Worm (Caenorhabditis elegans) whole organism, L4 larva: ENCODE measurements around the gene Y17G7B.12.

Experiments used
- D1046.2 ChIP-seq: fragments of 200-800 bp; sonication (Bioruptor generic); IDR thresholded peaks from 2 replicates; pipeline ENCODE4 v1.3.6; 2022; ENCODE audit warnings: missing genetic modification characterization, missing compliant biosample characterization
- F49E8.2 ChIP-seq: sonication (generic microtip); optimal IDR thresholded peaks from 2 replicates; lab custom pipeline; 2016; ENCODE audit warnings: missing compliant biosample characterization, mild to moderate bottlenecking, missing genetic modification characterization, borderline replicate concordance
- T20F7.1 ChIP-seq: fragments of 200-800 bp; sonication (Bioruptor generic); optimal IDR thresholded peaks from 2 replicates; lab custom pipeline; 2018; ENCODE audit warnings: mild to moderate bottlenecking, missing genetic modification characterization, missing compliant biosample characterization
- T26A8.4 ChIP-seq: fragments of 200-800 bp; sonication (Bioruptor generic); IDR thresholded peaks from 2 replicates; pipeline ENCODE4 v1.3.6; 2022; ENCODE audit warnings: missing genetic modification characterization, missing compliant biosample characterization
- Y48G9A.11 ChIP-seq: fragments of 200-800 bp; sonication (Bioruptor generic); IDR thresholded peaks from 2 replicates; pipeline ENCODE4 v1.3.6; 2022; ENCODE audit warnings: missing genetic modification reagents, missing genetic modification characterization, missing compliant biosample characterization
- ZK337.2 ChIP-seq: fragments of 200-800 bp; sonication (Bioruptor generic); IDR thresholded peaks from 2 replicates; pipeline ENCODE4 v1.3.6; 2022; ENCODE audit warnings: missing genetic modification reagents, missing genetic modification characterization, missing compliant biosample characterization
- aha-1 ChIP-seq: fragments of 150-350 bp; peaks from one replicate; lab custom pipeline; 2014; ENCODE audit warnings: missing biosample characterization, missing genetic modification characterization
- ama-1 ChIP-seq: fragments of 150-350 bp; optimal IDR thresholded peaks from 2 replicates; lab custom pipeline; 2014; ENCODE audit warnings: inconsistent platforms, mixed read lengths
- ceh-20 ChIP-seq: fragments of 200-800 bp; sonication (Bioruptor generic); IDR thresholded peaks from 2 replicates; pipeline ENCODE4 v1.3.6; 2022; ENCODE audit warnings: missing genetic modification reagents, missing genetic modification characterization, missing compliant biosample characterization
- ceh-32 ChIP-seq: sonication (generic microtip); optimal IDR thresholded peaks from 2 replicates; lab custom pipeline; 2016; ENCODE audit warnings: mild to moderate bottlenecking, missing genetic modification characterization, missing compliant biosample characterization; ENCODE audit not compliant: poor library complexity
- ceh-62 ChIP-seq: sonication (generic microtip); optimal IDR thresholded peaks from 2 replicates; lab custom pipeline; 2017; ENCODE audit warnings: missing biosample characterization, missing genetic modification characterization
- ces-1 ChIP-seq: fragments of 150-350 bp; sonication (generic microtip); optimal IDR thresholded peaks from 4 replicates; lab custom pipeline; 2014; ENCODE audit warnings: missing biosample characterization, missing genetic modification reagents, missing genetic modification characterization
- cey-2 ChIP-seq: sonication (generic microtip); optimal IDR thresholded peaks from 3 replicates; lab custom pipeline; 2017; ENCODE audit warnings: missing genetic modification characterization, mild to moderate bottlenecking, missing compliant biosample characterization, antibody characterized with exemption, borderline replicate concordance; ENCODE audit not compliant: insufficient read depth
- daf-12 ChIP-seq: fragments of 150-350 bp; optimal IDR thresholded peaks from 2 replicates; lab custom pipeline; 2014; ENCODE audit warnings: missing biosample characterization, missing genetic modification reagents, missing genetic modification characterization
- daf-19 ChIP-seq: fragments of 200-800 bp; sonication (Bioruptor generic); conservative IDR thresholded peaks from 2 replicates; pipeline ENCODE4 v1.3.6; 2022; ENCODE audit warnings: missing genetic modification characterization, missing compliant biosample characterization
- dmd-6 ChIP-seq: fragments of 200-800 bp; sonication (Bioruptor generic); IDR thresholded peaks from 2 replicates; pipeline ENCODE4 v1.3.6; 2022; ENCODE audit warnings: missing genetic modification reagents, missing genetic modification characterization, missing compliant biosample characterization
- dmd-9 ChIP-seq: fragments of 200-800 bp; sonication (Bioruptor generic); IDR thresholded peaks from 2 replicates; pipeline ENCODE4 v1.3.6; 2022; ENCODE audit warnings: missing genetic modification reagents, missing genetic modification characterization, missing compliant biosample characterization
- duxl-1 ChIP-seq: sonication (generic microtip); optimal IDR thresholded peaks from 2 replicates; lab custom pipeline; 2016; ENCODE audit warnings: mild to moderate bottlenecking, missing genetic modification characterization, moderate library complexity, missing compliant biosample characterization; ENCODE audit not compliant: poor library complexity
- dve-1 ChIP-seq: sonication (generic microtip); optimal IDR thresholded peaks from 2 replicates; lab custom pipeline; 2017; ENCODE audit warnings: antibody characterized with exemption, mild to moderate bottlenecking, missing genetic modification characterization, missing compliant biosample characterization; ENCODE audit not compliant: insufficient read depth
- egl-43 ChIP-seq: fragments of 200-800 bp; sonication (Bioruptor generic); IDR thresholded peaks from 2 replicates; pipeline ENCODE4 v1.3.6; 2022; ENCODE audit warnings: missing genetic modification reagents, missing genetic modification characterization, missing compliant biosample characterization
- fkh-10 ChIP-seq: fragments of 150-350 bp; optimal IDR thresholded peaks from 2 replicates; lab custom pipeline; 2014; ENCODE audit warnings: missing biosample characterization, missing genetic modification reagents, missing genetic modification characterization
- jun-1 ChIP-seq: fragments of 150-350 bp; optimal IDR thresholded peaks from 2 replicates; lab custom pipeline; 2014; ENCODE audit warnings: missing biosample characterization, missing genetic modification reagents, missing genetic modification characterization
- lim-7 ChIP-seq: fragments of 200-800 bp; sonication (Bioruptor generic); IDR thresholded peaks from 2 replicates; pipeline ENCODE4 v1.3.6; 2022; ENCODE audit warnings: missing genetic modification characterization, missing compliant biosample characterization
- lin-1 ChIP-seq: fragments of 200-800 bp; sonication (Bioruptor generic); IDR thresholded peaks from 2 replicates; pipeline ENCODE4 v1.3.6; 2022; ENCODE audit warnings: missing genetic modification reagents, missing genetic modification characterization, missing compliant biosample characterization
- madf-5 ChIP-seq, 2 experiments: fragments of 200-800 bp; sonication (Bioruptor generic); IDR thresholded peaks; 2 replicates each; pipeline ENCODE4 v1.3.6; 2022; ENCODE audit warnings: missing compliant biosample characterization in 2 of 2, missing genetic modification characterization in 2 of 2
- madf-9 ChIP-seq: fragments of 200-800 bp; sonication (Bioruptor generic); conservative IDR thresholded peaks from 2 replicates; pipeline ENCODE4 v1.3.6; 2022; ENCODE audit warnings: missing genetic modification reagents, missing genetic modification characterization, missing compliant biosample characterization
- mdl-1 ChIP-seq, 2 experiments: fragments of 150-350 bp in 1 of 2; sonication (generic microtip) in 1 of 2; optimal IDR thresholded peaks; 2 replicates each; lab custom pipeline; 2014 to 2017; ENCODE audit warnings: missing biosample characterization in 2 of 2, missing genetic modification characterization in 2 of 2
- mdt-29 ChIP-seq: fragments of 200-800 bp; sonication (Bioruptor generic); IDR thresholded peaks from 2 replicates; pipeline ENCODE4 v1.3.6; 2022; ENCODE audit warnings: missing genetic modification reagents, missing genetic modification characterization, missing compliant biosample characterization
- nhr-42 ChIP-seq: fragments of 200-800 bp; sonication (Bioruptor generic); IDR thresholded peaks from 2 replicates; pipeline ENCODE4 v1.3.6; 2022; ENCODE audit warnings: missing genetic modification characterization, missing compliant biosample characterization
- saeg-2 ChIP-seq: fragments of 200-800 bp; sonication (Bioruptor generic); IDR thresholded peaks from 2 replicates; pipeline ENCODE4 v1.3.6; 2022; ENCODE audit warnings: missing genetic modification reagents, missing genetic modification characterization, missing compliant biosample characterization
- set-16 ChIP-seq: fragments of 200-800 bp; sonication (Bioruptor generic); IDR thresholded peaks from 2 replicates; pipeline ENCODE4 v1.3.6; 2022; ENCODE audit warnings: missing genetic modification reagents, missing genetic modification characterization, missing compliant biosample characterization
- snpc-4 ChIP-seq: fragments of 150-350 bp; optimal IDR thresholded peaks from 2 replicates; lab custom pipeline; 2014; ENCODE audit warnings: missing biosample characterization, missing genetic modification characterization
- spr-1 ChIP-seq: sonication (generic microtip); optimal IDR thresholded peaks from 2 replicates; lab custom pipeline; 2016; ENCODE audit warnings: mild to moderate bottlenecking, missing genetic modification characterization, missing compliant biosample characterization
- tag-97 ChIP-seq: fragments of 200-800 bp; sonication (Bioruptor generic); IDR thresholded peaks from 2 replicates; pipeline ENCODE4 v1.3.6; 2022; ENCODE audit warnings: missing genetic modification characterization, missing compliant biosample characterization
- tra-1 ChIP-seq: fragments of 200-800 bp; sonication (Bioruptor generic); IDR thresholded peaks from 2 replicates; pipeline ENCODE4 v1.3.6; 2022; ENCODE audit warnings: missing genetic modification reagents, missing genetic modification characterization, missing compliant biosample characterization
- unc-62 ChIP-seq, 3 experiments: fragments of 150-350 bp in 1 of 3; sonication (generic microtip); optimal IDR thresholded peaks in 2 of 3; peaks in 1 of 3; 1 replicate in 1 of 3; 2 replicates in 2 of 3; lab custom pipeline; 2014 to 2017; ENCODE audit warnings: missing biosample characterization in 3 of 3, missing genetic modification characterization in 3 of 3, missing genetic modification reagents in 3 of 3, missing genotype in 1 of 3
- zfp-2 ChIP-seq: sonication (generic microtip); optimal IDR thresholded peaks from 2 replicates; lab custom pipeline; 2016; ENCODE audit warnings: mild to moderate bottlenecking, missing genetic modification characterization, missing compliant biosample characterization
- zfp-3 ChIP-seq: fragments of 200-800 bp; sonication (Bioruptor generic); conservative IDR thresholded peaks from 2 replicates; pipeline ENCODE4 v1.3.6; 2022; ENCODE audit warnings: missing genetic modification reagents, missing genetic modification characterization, missing compliant biosample characterization
- zip-11 ChIP-seq: fragments of 200-800 bp; sonication (Bioruptor generic); IDR thresholded peaks from 2 replicates; pipeline ENCODE4 v1.3.6; 2022; ENCODE audit warnings: missing genetic modification characterization, missing compliant biosample characterization
- ztf-7 ChIP-seq: fragments of 150-350 bp; optimal IDR thresholded peaks from 2 replicates; lab custom pipeline; 2014; ENCODE audit warnings: missing biosample characterization, missing genetic modification characterization

The Y17G7B.12 gene

ce11 chrII:12055408-12056140 is 31.9 kb downstream of the Y17G7B.12 start:
- TF ChIP-seq set-16 (GFP tag; lab: Robert Waterston, UW) = peak; percentile 68; the same call in 1 of the 2 replicates
- TF ChIP-seq madf-9 = no peak
- peak; percentile 6; the same call in 1 of the 2 replicates for TF ChIP-seq zfp-3
- TF ChIP-seq unc-62 (GFP tag; optimal IDR thresholded peaks at IDR 0.05 in 1 of 2; lab: Kevin White, UChicago) = peak in 1 of 2 experiments; percentile 36
- TF ChIP-seq unc-62 (tag; optimal IDR thresholded peaks at IDR 0.05; lab: Kevin White, UChicago) = no peak

ce11 chrII:12056801-12057200 is 33.1 kb downstream of the Y17G7B.12 start:
- 0 out of 2 replicates have a peak, but pooled peaks have one; percentile 46 for TF ChIP-seq nhr-42 (GFP tag; lab: Robert Waterston, UW)
- TF ChIP-seq dmd-9 (GFP tag; lab: Robert Waterston, UW) = 0 out of 2 replicates have a peak, but pooled peaks have one; percentile 35
- 0 out of 2 replicates have a peak, but pooled peaks have one; percentile 52 for TF ChIP-seq mdt-29 (GFP tag; lab: Robert Waterston, UW)
- TF ChIP-seq egl-43 (GFP tag; lab: Robert Waterston, UW) = peak; percentile 58; the same call in 1 of the 2 replicates
- 0 out of 2 replicates have a peak, but pooled peaks have one; percentile 19 for TF ChIP-seq ceh-20 (GFP tag; lab: Robert Waterston, UW)
- TF ChIP-seq tra-1 = 0 out of 2 replicates have a peak, but pooled peaks have one; percentile 15
- peak; percentile 8; the same call in 1 of the 2 replicates for TF ChIP-seq dmd-6
- TF ChIP-seq T26A8.4 (GFP tag; lab: Robert Waterston, UW) = peak; percentile 56; the same call in 1 of the 2 replicates
- peak; percentile 89; the same call in 1 of the 2 replicates for TF ChIP-seq D1046.2 (GFP tag; lab: Robert Waterston, UW)

ce11 chrII:12058298-12058697 is 34.6 kb downstream of the Y17G7B.12 start:
- TF ChIP-seq aha-1 (tag; lab: Kevin White, UChicago) = peak; percentile 52
- TF ChIP-seq unc-62 (GFP tag; optimal IDR thresholded peaks at IDR 0.05 in 1 of 2; lab: Kevin White, UChicago) = no peak
- no peak for TF ChIP-seq unc-62 (tag; optimal IDR thresholded peaks at IDR 0.05; lab: Kevin White, UChicago)
- TF ChIP-seq ceh-20 (GFP tag; lab: Robert Waterston, UW) = peak; percentile 20; the same call in 1 of the 2 replicates
- no peak for TF ChIP-seq lim-7 (GFP tag; lab: Robert Waterston, UW)
- no peak for TF ChIP-seq madf-5 (GFP tag; IDR thresholded peaks at IDR 0.05; lab: Robert Waterston, UW)
- no peak for TF ChIP-seq zip-11 (GFP tag; lab: Robert Waterston, UW)
- TF ChIP-seq tag-97 (GFP tag; lab: Robert Waterston, UW) = no peak
- no peak for TF ChIP-seq daf-19
- no peak for TF ChIP-seq madf-9
- TF ChIP-seq egl-43 (GFP tag; lab: Robert Waterston, UW) = no peak
- TF ChIP-seq zfp-2 = no peak
- 0 out of 2 replicates have a peak, but pooled peaks have one; percentile 30 for TF ChIP-seq zfp-3
- TF ChIP-seq cey-2 (tag; lab: Kevin White, UChicago) = no peak
- TF ChIP-seq duxl-1 (tag; lab: Kevin White, UChicago) = peak; percentile 24
- no peak for TF ChIP-seq F49E8.2 (tag; lab: Kevin White, UChicago)
- TF ChIP-seq mdt-29 (GFP tag; lab: Robert Waterston, UW) = 0 out of 2 replicates have a peak, but pooled peaks have one; percentile 13
- TF ChIP-seq dve-1 = no peak
- no peak for TF ChIP-seq jun-1 (tag; lab: Kevin White, UChicago)
- TF ChIP-seq nhr-42 (GFP tag; lab: Robert Waterston, UW) = no peak
- no peak for TF ChIP-seq Y48G9A.11 (GFP tag; lab: Robert Waterston, UW)
- no peak for TF ChIP-seq T20F7.1
- no peak for TF ChIP-seq ceh-62 (tag; lab: Kevin White, UChicago)
- no peak for TF ChIP-seq spr-1 (tag; lab: Kevin White, UChicago)
- TF ChIP-seq ama-1 (lab: Kevin White, UChicago) = no peak
- no peak for TF ChIP-seq ces-1 (GFP tag; lab: Kevin White, UChicago)
- TF ChIP-seq snpc-4 (tag; lab: Kevin White, UChicago) = no peak
- no peak for TF ChIP-seq fkh-10
- TF ChIP-seq ceh-32 = no peak
- no peak for TF ChIP-seq ztf-7 (tag; lab: Kevin White, UChicago)
- no peak for TF ChIP-seq lin-1 (GFP tag; lab: Robert Waterston, UW)
- TF ChIP-seq daf-12 (tag; lab: Kevin White, UChicago) = no peak
- TF ChIP-seq mdl-1 (tag; optimal IDR thresholded peaks at IDR 0.05; lab: Kevin White, UChicago) = no peak
- TF ChIP-seq saeg-2 (GFP tag; lab: Robert Waterston, UW) = no peak
- TF ChIP-seq ZK337.2 (GFP tag; lab: Robert Waterston, UW) = no peak
